Fruit fly (Drosophila melanogaster) Kc167 (cell line): ENCODE data around the gene Raf.

Source experiments
- Myc ChIP-seq: fragments of >200 bp; optimal IDR thresholded peaks from 2 replicates; lab custom pipeline; 2017; ENCODE audit warnings: missing external identifiers
- Sin3A ChIP-seq: fragments of >200 bp; optimal IDR thresholded peaks from 2 replicates; lab custom pipeline; 2018; ENCODE audit warnings: missing external identifiers
- h ChIP-seq: fragments of >200 bp; optimal IDR thresholded peaks from 3 replicates; lab custom pipeline; 2018; ENCODE audit warnings: missing external identifiers
- insv ChIP-seq: fragments of >200 bp; optimal IDR thresholded peaks from 3 replicates; lab custom pipeline; 2018; ENCODE audit warnings: missing external identifiers
- psq ChIP-seq: fragments of >200 bp; optimal IDR thresholded peaks from 2 replicates; lab custom pipeline; 2017; ENCODE audit warnings: missing external identifiers
- ttk ChIP-seq: sonication (Bioruptor generic); optimal IDR thresholded peaks from 2 replicates; lab custom pipeline; 2017; ENCODE audit warnings: missing external identifiers

dm6 chrX:2289134-2289533 is 6.1 kb upstream of the Raf start:
- TF ChIP-seq psq (lab: Kevin White, UChicago) (no peak), Sin3A (no peak), h (no peak), insv (lab: Kevin White, UChicago) (no peak), ttk (lab: Kevin White, UChicago) (no peak), Myc (lab: Kevin White, UChicago) (no peak)
